Fruit fly (Drosophila melanogaster): ENCODE measurements around the gene CG14810.
A peak's percentile ranks its signal among the peaks of the same experiment; 100 is the strongest.

Gene CG14810

dm6 chrX:1849914-1850313 is 29.8 kb upstream of the CG14810 start (continued):
- TF ChIP-seq CG4282 (GFP tag; optimal IDR thresholded peaks at IDR 0.05) (peak; percentile 11), B-H2 (GFP tag; optimal IDR thresholded peaks at IDR 0.05) (peak; percentile 88), seq (GFP tag; IDR thresholded peaks at IDR 0.05) (peak; percentile 82), CG2129 (GFP tag; IDR thresholded peaks at IDR 0.05; ENCODE audit: partially characterized antibody) (no peak), CG13624 (GFP tag; optimal IDR thresholded peaks at IDR 0.05) (peak; percentile 75), ATbp (GFP tag; optimal IDR thresholded peaks at IDR 0.05) (peak; percentile 72), CG1529 (GFP tag; optimal IDR thresholded peaks at IDR 0.05) (peak; percentile 54), br (optimal IDR thresholded peaks at IDR 0.05) (no peak), CG5245 (GFP tag; optimal IDR thresholded peaks at IDR 0.05) (peak; percentile 51), pfk (GFP tag; optimal IDR thresholded peaks at IDR 0.05) (peak; percentile 18), ac (GFP tag; optimal IDR thresholded peaks at IDR 0.05) (peak; percentile 6), CG17385 (GFP tag; optimal IDR thresholded peaks at IDR 0.05) (peak; percentile 85), CG17328 (GFP tag; IDR thresholded peaks at IDR 0.05) (peak; percentile 59), Nf-YA (GFP tag; IDR thresholded peaks at IDR 0.05) (no peak), Bdp1 (GFP tag; optimal IDR thresholded peaks at IDR 0.05) (peak; percentile 44), Gsc (GFP tag; IDR thresholded peaks at IDR 0.05) (no peak), esg (GFP tag; conservative IDR thresholded peaks at IDR 0.05) (peak; percentile 67), CG43689 (GFP tag; IDR thresholded peaks at IDR 0.05) (peak; percentile 40; the same call in 1 of the 2 replicates), CG15073 (GFP tag; optimal IDR thresholded peaks at IDR 0.05) (no peak), grau (tag; optimal IDR thresholded peaks at IDR 0.05) (peak; percentile 91), dm (GFP tag; optimal IDR thresholded peaks at IDR 0.05) (peak; percentile 69), chif (GFP tag; optimal IDR thresholded peaks at IDR 0.05) (peak; percentile 61 to 68), CG15479 (GFP tag; optimal IDR thresholded peaks at IDR 0.05) (peak; percentile 41), maf-S (GFP tag; optimal IDR thresholded peaks at IDR 0.05) (peak; percentile 68), crp (GFP tag; optimal IDR thresholded peaks at IDR 0.05) (peak in 1 of 2 experiments; percentile 20), h (optimal IDR thresholded peaks at IDR 0.05) (no peak), mam (GFP tag; optimal IDR thresholded peaks at IDR 0.05) (peak; percentile 85), shn (GFP tag; optimal IDR thresholded peaks at IDR 0.05) (peak; percentile 53), zfh1 (GFP tag; IDR thresholded peaks at IDR 0.05) (peak; percentile 54; the same call in 1 of the 3 replicates), lov (optimal IDR thresholded peaks at IDR 0.05) (no peak), lov (GFP tag; IDR thresholded peaks at IDR 0.05) (no peak), jing (GFP tag; optimal IDR thresholded peaks at IDR 0.05) (peak; percentile 70), CG6175 (GFP tag; IDR thresholded peaks at IDR 0.05) (0 out of 3 replicates have a peak, but pooled peaks have one; percentile 43), CG17802 (tag; optimal IDR thresholded peaks at IDR 0.05) (peak; percentile 37), sim (GFP tag; IDR thresholded peaks at IDR 0.05) (peak; percentile 43; the same call in 1 of the 2 replicates), Usf (GFP tag; optimal IDR thresholded peaks at IDR 0.05) (peak; percentile 64), CG18476 (GFP tag; optimal IDR thresholded peaks at IDR 0.05) (peak; percentile 82), gro (GFP tag; optimal IDR thresholded peaks at IDR 0.05) (peak; percentile 96), CG14860 (GFP tag; IDR thresholded peaks at IDR 0.05; ENCODE audit: partially characterized antibody) (no peak), Trl (optimal IDR thresholded peaks at IDR 0.05) (no peak), Trl (GFP tag; optimal IDR thresholded peaks at IDR 0.05) (peak; percentile 74), CG11695 (GFP tag; IDR thresholded peaks at IDR 0.05) (peak; percentile 76), CG6654 (GFP tag; optimal IDR thresholded peaks at IDR 0.05) (peak; percentile 45), kah (GFP tag; optimal IDR thresholded peaks at IDR 0.05) (peak; percentile 48), Dll (GFP tag; IDR thresholded peaks at IDR 0.05; ENCODE audit: partially characterized antibody) (no peak)

Data from whole organism, embryonic.